Fruit fly (Drosophila melanogaster): ENCODE data around the gene Scgdelta.

dm6 chrX:1691475-1691874 lies 62.4 kb downstream of the Scgdelta start:
- TF ChIP-seq usp (GFP tag; optimal IDR thresholded peaks at IDR 0.05) (no peak), Dll (optimal IDR thresholded peaks at IDR 0.05) (no peak), psq (optimal IDR thresholded peaks at IDR 0.05) (no peak), CG8478 (optimal IDR thresholded peaks at IDR 0.05) (no peak), EcR (GFP tag; optimal IDR thresholded peaks at IDR 0.05) (no peak), pan (optimal IDR thresholded peaks at IDR 0.05) (no peak)
